Worm (Caenorhabditis elegans): ENCODE measurements around the gene irld-64.

- TF ChIP-seq ama-1 (optimal IDR thresholded peaks at IDR 0.05): no peak
- TF ChIP-seq ets-7 (tag; optimal IDR thresholded peaks at IDR 0.05): no peak
- no peak for TF ChIP-seq flt-1 (GFP tag; IDR thresholded peaks at IDR 0.05)
- TF ChIP-seq hmbx-1 (tag; optimal IDR thresholded peaks at IDR 0.05): no peak
- no peak for TF ChIP-seq tra-4 (tag; optimal IDR thresholded peaks at IDR 0.05)
- TF ChIP-seq ceh-36 (tag; optimal IDR thresholded peaks at IDR 0.05): no peak
- TF ChIP-seq tbx-11 (GFP tag; IDR thresholded peaks at IDR 0.05): no peak
- TF ChIP-seq aly-1 (tag; optimal IDR thresholded peaks at IDR 0.05): no peak
- TF ChIP-seq hnd-1 (tag; optimal IDR thresholded peaks at IDR 0.05): no peak
- TF ChIP-seq hmg-4 (GFP tag; optimal IDR thresholded peaks at IDR 0.05): no peak
Observed at ce11 chrII:2962531-2963164, 32.2 kb upstream of the irld-64 start.
